Worm (Caenorhabditis elegans) whole organism, L3 larva: ENCODE data around the gene K01C8.2.
A peak's percentile ranks its signal among the peaks of the same experiment; 100 is the strongest.

ENCODE experiments used
- R02D3.7 ChIP-seq: fragments of 150-350 bp; optimal IDR thresholded peaks from 2 replicates; lab custom pipeline; 2014; ENCODE audit warnings: missing biosample characterization, missing genetic modification characterization
- aly-2 ChIP-seq: fragments of 150-350 bp; optimal IDR thresholded peaks from 2 replicates; lab custom pipeline; 2014; ENCODE audit warnings: missing biosample characterization, missing genetic modification characterization
- ama-1 ChIP-seq: fragments of 150-350 bp; optimal IDR thresholded peaks from 2 replicates; lab custom pipeline; 2018
- ceh-16 ChIP-seq: sonication (generic microtip); optimal IDR thresholded peaks from 2 replicates; lab custom pipeline; 2017; ENCODE audit warnings: missing biosample characterization, missing genetic modification characterization
- ceh-82 ChIP-seq: fragments of 150-350 bp; optimal IDR thresholded peaks from 2 replicates; lab custom pipeline; 2014; ENCODE audit warnings: missing biosample characterization, missing genetic modification characterization
- ceh-9 ChIP-seq: sonication (generic microtip); optimal IDR thresholded peaks from 2 replicates; lab custom pipeline; 2018; ENCODE audit warnings: missing biosample characterization, missing genetic modification characterization
- daf-12 ChIP-seq: fragments of 150-350 bp; optimal IDR thresholded peaks from 2 replicates; lab custom pipeline; 2014; ENCODE audit warnings: missing biosample characterization, missing genetic modification reagents, missing genetic modification characterization
- egl-27 ChIP-seq: sonication (generic microtip); optimal IDR thresholded peaks from 4 replicates; lab custom pipeline; 2017; ENCODE audit warnings: missing biosample characterization, missing genetic modification reagents, missing genetic modification characterization
- egl-5 ChIP-seq: fragments of 150-350 bp; optimal IDR thresholded peaks from 2 replicates; lab custom pipeline; 2017; ENCODE audit warnings: missing biosample characterization, missing genetic modification reagents, missing genetic modification characterization, inconsistent platforms
- elt-1 ChIP-seq: fragments of 150-350 bp; optimal IDR thresholded peaks from 2 replicates; lab custom pipeline; 2014; ENCODE audit warnings: missing biosample characterization, missing genetic modification characterization
- elt-2 ChIP-seq: sonication (generic microtip); optimal IDR thresholded peaks from 2 replicates; lab custom pipeline; 2016; ENCODE audit warnings: missing genetic modification reagents, mild to moderate bottlenecking, missing genetic modification characterization, missing compliant biosample characterization
- elt-3 ChIP-seq, 3 experiments: fragments of 150-350 bp in 1 of 3; sonication (generic microtip) in 2 of 3; optimal IDR thresholded peaks; 2 replicates in 2 of 3; 4 replicates in 1 of 3; lab custom pipeline; 2014 to 2017; ENCODE audit warnings: missing biosample characterization in 3 of 3, missing genetic modification characterization in 3 of 3
- eor-1 ChIP-seq, 2 experiments: fragments of 150-350 bp; optimal IDR thresholded peaks; 2 replicates each; lab custom pipeline; 2014 to 2018; ENCODE audit warnings: missing biosample characterization in 2 of 2, missing genetic modification characterization in 2 of 2
- fkh-10 ChIP-seq: sonication (generic microtip); optimal IDR thresholded peaks from 2 replicates; lab custom pipeline; 2017; ENCODE audit warnings: missing biosample characterization, missing genetic modification reagents, missing genetic modification characterization
- fkh-2 ChIP-seq: fragments of 150-350 bp; optimal IDR thresholded peaks from 2 replicates; lab custom pipeline; 2014; ENCODE audit warnings: missing biosample characterization, missing genetic modification reagents, missing genetic modification characterization
- hmg-11 ChIP-seq: sonication (generic microtip); optimal IDR thresholded peaks from 2 replicates; lab custom pipeline; 2016; ENCODE audit warnings: missing genetic modification characterization, missing compliant biosample characterization
- lin-15B ChIP-seq: fragments of 150-350 bp; optimal IDR thresholded peaks from 2 replicates; lab custom pipeline; 2014; ENCODE audit warnings: missing biosample characterization, missing genetic modification characterization
- lin-39 ChIP-seq: fragments of 150-350 bp; optimal IDR thresholded peaks from 2 replicates; lab custom pipeline; 2018; ENCODE audit warnings: missing biosample characterization, missing genetic modification reagents, missing genetic modification characterization
- lsy-12 ChIP-seq: sonication (generic microtip); optimal IDR thresholded peaks from 2 replicates; lab custom pipeline; 2016; ENCODE audit warnings: mild to moderate bottlenecking, missing genetic modification characterization, missing compliant biosample characterization
- mdl-1 ChIP-seq: fragments of 150-350 bp; optimal IDR thresholded peaks from 2 replicates; lab custom pipeline; 2014; ENCODE audit warnings: missing biosample characterization, missing genetic modification characterization
- mml-1 ChIP-seq: fragments of 150-350 bp; sonication (generic microtip); optimal IDR thresholded peaks from 3 replicates; lab custom pipeline; 2014; ENCODE audit warnings: missing biosample characterization, missing genetic modification characterization
- nfya-1 ChIP-seq: sonication (generic microtip); optimal IDR thresholded peaks from 2 replicates; lab custom pipeline; 2017; ENCODE audit warnings: missing genetic modification characterization, mild to moderate bottlenecking, missing compliant biosample characterization, antibody characterized with exemption, moderate library complexity; ENCODE audit not compliant: insufficient read depth
- nhr-11 ChIP-seq: fragments of 150-350 bp; optimal IDR thresholded peaks from 2 replicates; lab custom pipeline; 2014; ENCODE audit warnings: missing biosample characterization, missing genetic modification characterization
- nhr-12 ChIP-seq: fragments of 150-350 bp; optimal IDR thresholded peaks from 2 replicates; lab custom pipeline; 2014; ENCODE audit warnings: missing biosample characterization, missing genetic modification characterization
- nhr-23 ChIP-seq: fragments of 150-350 bp; optimal IDR thresholded peaks from 2 replicates; lab custom pipeline; 2014; ENCODE audit warnings: missing biosample characterization, missing genetic modification reagents, missing genetic modification characterization
- nhr-25 ChIP-seq: sonication (generic microtip); optimal IDR thresholded peaks from 2 replicates; lab custom pipeline; 2017; ENCODE audit warnings: missing biosample characterization, missing genetic modification characterization
- nhr-28 ChIP-seq: fragments of 150-350 bp; optimal IDR thresholded peaks from 2 replicates; lab custom pipeline; 2014; ENCODE audit warnings: missing biosample characterization, missing genetic modification characterization
- nhr-43 ChIP-seq: sonication (generic microtip); optimal IDR thresholded peaks from 2 replicates; lab custom pipeline; 2016; ENCODE audit warnings: mild to moderate bottlenecking, missing genetic modification characterization, missing compliant biosample characterization; ENCODE audit not compliant: poor library complexity, severe bottlenecking
- nhr-67 ChIP-seq: fragments of 150-350 bp; optimal IDR thresholded peaks from 2 replicates; lab custom pipeline; 2014; ENCODE audit warnings: missing biosample characterization, missing genetic modification characterization
- nhr-76 ChIP-seq: fragments of 150-350 bp; sonication (generic microtip); optimal IDR thresholded peaks from 5 replicates; lab custom pipeline; 2014; ENCODE audit warnings: missing biosample characterization, missing genetic modification characterization
- nhr-77 ChIP-seq: fragments of 150-350 bp; optimal IDR thresholded peaks from 2 replicates; lab custom pipeline; 2014; ENCODE audit warnings: missing biosample characterization, missing genetic modification characterization
- pha-4 ChIP-seq: fragments of 150-350 bp; optimal IDR thresholded peaks from 2 replicates; lab custom pipeline; 2014; ENCODE audit warnings: missing biosample characterization, missing genetic modification reagents, missing genetic modification characterization
- pqm-1 ChIP-seq: fragments of 150-350 bp; optimal IDR thresholded peaks from 2 replicates; lab custom pipeline; 2017; ENCODE audit warnings: missing biosample characterization, missing genetic modification characterization, inconsistent platforms
- sea-2 ChIP-seq: fragments of 150-350 bp; sonication (generic microtip); optimal IDR thresholded peaks from 4 replicates; lab custom pipeline; 2014; ENCODE audit warnings: missing biosample characterization, missing genetic modification reagents, missing genetic modification characterization
- unc-39 ChIP-seq: sonication (generic microtip); optimal IDR thresholded peaks from 4 replicates; lab custom pipeline; 2017; ENCODE audit warnings: missing biosample characterization, missing genetic modification characterization
- unc-62 ChIP-seq: fragments of 150-350 bp; sonication (generic microtip); optimal IDR thresholded peaks from 4 replicates; lab custom pipeline; 2014; ENCODE audit warnings: missing biosample characterization, missing genetic modification reagents, missing genetic modification characterization
- ztf-11 ChIP-seq: fragments of 150-350 bp; optimal IDR thresholded peaks from 2 replicates; lab custom pipeline; 2014; ENCODE audit warnings: missing biosample characterization, missing genetic modification characterization
- ztf-4 ChIP-seq: fragments of 150-350 bp; optimal IDR thresholded peaks from 2 replicates; lab custom pipeline; 2014; ENCODE audit warnings: missing biosample characterization, missing genetic modification characterization

K01C8.2 gene

ce11 chrII:8295296-8295695, 26.0 kb upstream of the K01C8.2 start, which contains the start of gene nlp-55:
nlp-55 (minus strand) TSS chrII:8295396.
- TF ChIP-seq pqm-1 (tag; lab: Kevin White, UChicago) (no peak), mdl-1 (no peak), nhr-76 (tag; lab: Kevin White, UChicago) (no peak), ztf-4 (tag; lab: Kevin White, UChicago) (no peak), elt-1 (no peak), nhr-25 (tag; lab: Kevin White, UChicago) (no peak), nhr-28 (tag; lab: Kevin White, UChicago) (no peak), unc-62 (no peak), ceh-82 (tag; lab: Kevin White, UChicago) (no peak), lsy-12 (no peak), lin-39 (tag; lab: Kevin White, UChicago) (no peak), ama-1 (lab: Kevin White, UChicago) (no peak), nhr-77 (tag; lab: Kevin White, UChicago) (no peak), fkh-10 (GFP tag; lab: Kevin White, UChicago) (no peak), ztf-11 (no peak), nhr-12 (tag; lab: Kevin White, UChicago) (no peak), ceh-9 (no peak), mml-1 (no peak), fkh-2 (tag; lab: Kevin White, UChicago) (no peak), daf-12 (tag; lab: Kevin White, UChicago) (no peak)
- TF ChIP-seq, all 47 proteins: peak for 0

- no peak for TF ChIP-seq ceh-82 (tag; lab: Kevin White, UChicago)
- no peak for TF ChIP-seq sea-2 (GFP tag; lab: Kevin White, UChicago)
- no peak for TF ChIP-seq lin-39 (tag; lab: Kevin White, UChicago)
- TF ChIP-seq elt-2 (tag; lab: Kevin White, UChicago) = peak; percentile 4
- no peak for TF ChIP-seq ama-1 (lab: Kevin White, UChicago)
- TF ChIP-seq lin-15B (tag; lab: Kevin White, UChicago) = peak; percentile 50
- TF ChIP-seq ceh-16 (tag; lab: Kevin White, UChicago) = no peak
- TF ChIP-seq nhr-12 (tag; lab: Kevin White, UChicago) = no peak
- TF ChIP-seq nfya-1 (tag; lab: Kevin White, UChicago) = peak; percentile 58
- no peak for TF ChIP-seq elt-1
- TF ChIP-seq aly-2 (tag; lab: Kevin White, UChicago) = no peak
- no peak for TF ChIP-seq ceh-9
- no peak for TF ChIP-seq fkh-10 (GFP tag; lab: Kevin White, UChicago)
- TF ChIP-seq daf-12 (tag; lab: Kevin White, UChicago) = no peak
- peak; percentile 58 for TF ChIP-seq pha-4 (tag; lab: Kevin White, UChicago)
- peak; percentile 14 for TF ChIP-seq hmg-11
- no peak for TF ChIP-seq unc-39 (tag; lab: Kevin White, UChicago)
Measured at ce11 chrII:8283158-8283717, 14.0 kb upstream of the K01C8.2 start, which contains the start of the genes nst-1 and cct-4. nst-1 (minus strand) TSS chrII:8283208. cct-4 (plus strand) TSS chrII:8283667.

- TF ChIP-seq pha-4 (tag; lab: Kevin White, UChicago) = no peak
- TF ChIP-seq ama-1 (lab: Kevin White, UChicago) = no peak
- no peak for TF ChIP-seq eor-1 (tag; optimal IDR thresholded peaks at IDR 0.05; lab: Kevin White, UChicago)
- no peak for TF ChIP-seq mml-1
- TF ChIP-seq elt-3 (tag; optimal IDR thresholded peaks at IDR 0.05; lab: Kevin White, UChicago) = no peak
- no peak for TF ChIP-seq egl-27 (tag; lab: Kevin White, UChicago)
- TF ChIP-seq aly-2 (tag; lab: Kevin White, UChicago) = no peak
- TF ChIP-seq sea-2 (GFP tag; lab: Kevin White, UChicago) = no peak
- no peak for TF ChIP-seq lin-15B (tag; lab: Kevin White, UChicago)
- TF ChIP-seq mdl-1 = no peak
- TF ChIP-seq fkh-10 (GFP tag; lab: Kevin White, UChicago) = no peak
Measured at ce11 chrII:8278415-8278814, 9.2 kb upstream of the K01C8.2 start, which contains the start of the genes mrpl-10 and clec-142. mrpl-10 (minus strand) TSS chrII:8278515. clec-142 (plus strand) TSS chrII:8278678.

ce11 chrII:8276057-8276456, 6.8 kb upstream of the K01C8.2 start, which contains the start of the genes gei-14 and slc-25A32:
gei-14 (minus strand) TSS chrII:8276231.
slc-25A32 (plus strand) TSS chrII:8276298.
- TF ChIP-seq elt-3 (tag; optimal IDR thresholded peaks at IDR 0.05; lab: Kevin White, UChicago) (no peak), eor-1 (tag; optimal IDR thresholded peaks at IDR 0.05; lab: Kevin White, UChicago) (no peak), egl-27 (tag; lab: Kevin White, UChicago) (no peak), nhr-23 (tag; lab: Kevin White, UChicago) (no peak), ztf-11 (no peak), nhr-67 (tag; lab: Kevin White, UChicago) (no peak), egl-5 (tag; lab: Kevin White, UChicago) (peak; percentile 50), daf-12 (tag; lab: Kevin White, UChicago) (no peak), lsy-12 (no peak), R02D3.7 (tag; lab: Kevin White, UChicago) (peak; percentile 94), sea-2 (GFP tag; lab: Kevin White, UChicago) (no peak), nhr-77 (tag; lab: Kevin White, UChicago) (no peak), nhr-11 (tag; lab: Kevin White, UChicago) (no peak), nfya-1 (tag; lab: Kevin White, UChicago) (peak; percentile 56), ceh-16 (tag; lab: Kevin White, UChicago) (no peak), ceh-82 (tag; lab: Kevin White, UChicago) (no peak), ztf-4 (tag; lab: Kevin White, UChicago) (no peak), unc-39 (tag; lab: Kevin White, UChicago) (no peak), nhr-76 (tag; lab: Kevin White, UChicago) (no peak), nhr-43 (tag; lab: Kevin White, UChicago) (no peak), mdl-1 (no peak), ama-1 (lab: Kevin White, UChicago) (no peak), lin-15B (tag; lab: Kevin White, UChicago) (peak; percentile 67), hmg-11 (no peak)
